Fruit fly (Drosophila melanogaster) whole organism, pupa: ENCODE measurements around the gene Ir67b.

Experiments
- CG10348 ChIP-seq: fragments of 200-800 bp; sonication (Bioruptor generic); IDR thresholded peaks from 2 replicates; pipeline ENCODE4 v1.3.6; 2022; ENCODE audit warnings: missing biosample characterization, missing genetic modification characterization
- CG12605 ChIP-seq: fragments of 200-800 bp; sonication (Bioruptor generic); IDR thresholded peaks from 2 replicates; pipeline ENCODE4 v1.3.6; 2022; ENCODE audit warnings: missing biosample characterization, missing genetic modification characterization
- CG13204 ChIP-seq: fragments of 200-800 bp; sonication (Bioruptor generic); optimal IDR thresholded peaks from 2 replicates; lab custom pipeline; 2018; ENCODE audit warnings: missing biosample characterization, mild to moderate bottlenecking, missing genetic modification characterization, moderate library complexity
- CG14655 ChIP-seq: fragments of 200-800 bp; sonication (Bioruptor generic); optimal IDR thresholded peaks from 3 replicates; lab custom pipeline; 2017; ENCODE audit warnings: mild to moderate bottlenecking, missing biosample characterization, missing genetic modification reagents, missing genetic modification characterization
- CG15710 ChIP-seq: fragments of 200-800 bp; sonication (Bioruptor generic); optimal IDR thresholded peaks from 2 replicates; lab custom pipeline; 2018; ENCODE audit warnings: missing biosample characterization, mild to moderate bottlenecking, missing genetic modification characterization, moderate library complexity
- CG17806 ChIP-seq: fragments of 200-800 bp; sonication (Bioruptor generic); optimal IDR thresholded peaks from 2 replicates; lab custom pipeline; 2018; ENCODE audit warnings: missing biosample characterization, mild to moderate bottlenecking, missing genetic modification characterization, moderate library complexity
- CG32121 ChIP-seq: fragments of 200-800 bp; sonication (Bioruptor generic); IDR thresholded peaks from 2 replicates; pipeline ENCODE4 v1.3.6; 2022; ENCODE audit warnings: missing biosample characterization, missing genetic modification characterization
- CG34367 ChIP-seq: fragments of 200-800 bp; sonication (Bioruptor generic); optimal IDR thresholded peaks from 2 replicates; lab custom pipeline; 2018; ENCODE audit warnings: missing biosample characterization, mild to moderate bottlenecking, missing genetic modification characterization
- CG4496 ChIP-seq: fragments of 200-800 bp; sonication (Bioruptor generic); IDR thresholded peaks from 3 replicates; pipeline ENCODE4 v1.3.6; 2022; ENCODE audit warnings: missing biosample characterization, missing genetic modification characterization
- CG8159 ChIP-seq: fragments of 200-800 bp; sonication (Bioruptor generic); optimal IDR thresholded peaks from 3 replicates; lab custom pipeline; 2018; ENCODE audit warnings: missing biosample characterization, mild to moderate bottlenecking, missing genetic modification characterization, moderate library complexity
- CG8301 ChIP-seq: fragments of 200-800 bp; sonication (Bioruptor generic); optimal IDR thresholded peaks from 2 replicates; lab custom pipeline; 2018; ENCODE audit warnings: missing biosample characterization, mild to moderate bottlenecking, missing genetic modification characterization
- CG9948 ChIP-seq: fragments of 200-800 bp; sonication (Bioruptor generic); optimal IDR thresholded peaks from 2 replicates; lab custom pipeline; 2018; ENCODE audit warnings: missing biosample characterization, mild to moderate bottlenecking, missing genetic modification characterization, moderate library complexity
- D1 ChIP-seq: fragments of 200-800 bp; sonication (Bioruptor generic); optimal IDR thresholded peaks from 2 replicates; lab custom pipeline; 2018; ENCODE audit warnings: missing biosample characterization, mild to moderate bottlenecking, missing genetic modification characterization, moderate library complexity
- EcR ChIP-seq: fragments of 200-800 bp; sonication (Bioruptor generic); optimal IDR thresholded peaks from 3 replicates; lab custom pipeline; 2019; ENCODE audit warnings: missing biosample characterization, missing genetic modification characterization, mild to moderate bottlenecking, moderate library complexity, missing genetic modification reagents
- Ets98B ChIP-seq: fragments of 200-800 bp; sonication (Bioruptor generic); IDR thresholded peaks from 2 replicates; pipeline ENCODE4 v1.3.6; 2022; ENCODE audit warnings: missing biosample characterization, missing genetic modification characterization
- Pif1A ChIP-seq: fragments of 200-800 bp; sonication (Bioruptor generic); optimal IDR thresholded peaks from 3 replicates; lab custom pipeline; 2016; ENCODE audit warnings: missing biosample characterization, missing genetic modification characterization
- Pif1B ChIP-seq: fragments of 200-800 bp; sonication (Bioruptor generic); optimal IDR thresholded peaks from 3 replicates; lab custom pipeline; 2016; ENCODE audit warnings: missing biosample characterization, missing genetic modification characterization
- Snoo ChIP-seq: fragments of 200-800 bp; sonication (Bioruptor generic); optimal IDR thresholded peaks from 3 replicates; lab custom pipeline; 2017; ENCODE audit warnings: missing biosample characterization, mild to moderate bottlenecking, missing genetic modification characterization, inconsistent platforms
- fd96Ca ChIP-seq: fragments of 200-800 bp; sonication (Bioruptor generic); IDR thresholded peaks from 3 replicates; pipeline ENCODE4 v1.3.6; 2022; ENCODE audit warnings: missing biosample characterization, missing genetic modification characterization
- gl ChIP-seq: fragments of 200-800 bp; sonication (Bioruptor generic); optimal IDR thresholded peaks from 2 replicates; lab custom pipeline; 2018; ENCODE audit warnings: missing biosample characterization, mild to moderate bottlenecking, missing genetic modification characterization
- rn ChIP-seq: fragments of 200-800 bp; sonication (Bioruptor generic); IDR thresholded peaks from 2 replicates; pipeline ENCODE4 v1.3.6; 2022; ENCODE audit warnings: missing biosample characterization, missing genetic modification characterization

Ir67b gene

dm6 chr3L:10439873-10440272, 8.1 kb upstream of the Ir67b start:
- TF ChIP-seq Snoo (no peak), D1 (tag; lab: Kevin White, UChicago) (no peak), CG15710 (no peak), CG4496 (GFP tag; lab: Robert Waterston, UW) (peak; percentile 36; the same call in 1 of the 3 replicates)
- TF ChIP-seq, all 21 proteins: peak for 1

- no peak for TF ChIP-seq CG12605 (GFP tag; lab: Robert Waterston, UW)
- no peak for TF ChIP-seq CG8159 (tag; lab: Kevin White, UChicago)
- no peak for TF ChIP-seq D1 (tag; lab: Kevin White, UChicago)
- TF ChIP-seq CG10348, result no peak
- no peak for TF ChIP-seq CG15710
- TF ChIP-seq Pif1A (GFP tag; lab: Kevin White, UChicago), result no peak
- no peak for TF ChIP-seq fd96Ca (GFP tag; lab: Robert Waterston, UW)
- no peak for TF ChIP-seq CG34367 (tag; lab: Kevin White, UChicago)
- peak; percentile 8 for TF ChIP-seq CG14655 (GFP tag; lab: Kevin White, UChicago)
- TF ChIP-seq CG8301 (tag; lab: Kevin White, UChicago), result peak; percentile 20
- no peak for TF ChIP-seq CG4496 (GFP tag; lab: Robert Waterston, UW)
- no peak for TF ChIP-seq Snoo
- TF ChIP-seq gl (tag; lab: Kevin White, UChicago), result no peak
- no peak for TF ChIP-seq EcR
- TF ChIP-seq Ets98B (GFP tag; lab: Robert Waterston, UW), result no peak
These were observed 2.2 kb upstream of the Ir67b start, which contains the start of gene Ir67c for dm6 chr3L:10434005-10434404. Gene Ir67c (minus strand): TSS chr3L:10434105.

dm6 chr3L:10429474-10429873, 2.3 kb downstream of the Ir67b start:
- TF ChIP-seq CG9948 (tag; lab: Kevin White, UChicago) (no peak), fd96Ca (GFP tag; lab: Robert Waterston, UW) (no peak), Ets98B (GFP tag; lab: Robert Waterston, UW) (no peak), CG17806 (tag; lab: Kevin White, UChicago) (no peak), CG4496 (GFP tag; lab: Robert Waterston, UW) (no peak)

- TF ChIP-seq CG13204 (GFP tag; lab: Kevin White, UChicago) (no peak), CG32121 (GFP tag; lab: Robert Waterston, UW) (peak; percentile 88), D1 (tag; lab: Kevin White, UChicago) (no peak), EcR (no peak), gl (tag; lab: Kevin White, UChicago) (no peak), Pif1B (GFP tag; lab: Kevin White, UChicago) (no peak), fd96Ca (GFP tag; lab: Robert Waterston, UW) (no peak), CG34367 (tag; lab: Kevin White, UChicago) (no peak), CG4496 (GFP tag; lab: Robert Waterston, UW) (0 out of 3 replicates have a peak, but pooled peaks have one; percentile 32), CG14655 (GFP tag; lab: Kevin White, UChicago) (peak; percentile 69), CG9948 (tag; lab: Kevin White, UChicago) (peak; percentile 21), CG8159 (tag; lab: Kevin White, UChicago) (peak; percentile 27), CG15710 (no peak), rn (GFP tag; lab: Robert Waterston, UW) (no peak), CG12605 (GFP tag; lab: Robert Waterston, UW) (no peak), Snoo (no peak), Pif1A (GFP tag; lab: Kevin White, UChicago) (no peak), Ets98B (GFP tag; lab: Robert Waterston, UW) (peak; percentile 47; the same call in 1 of the 2 replicates), CG10348 (peak; percentile 59), CG8301 (tag; lab: Kevin White, UChicago) (peak; percentile 69)
- TF ChIP-seq, all 21 proteins: peak for 8
These were observed 3.0 kb downstream of the Ir67b start for dm6 chr3L:10428746-10429145.

DNA sequence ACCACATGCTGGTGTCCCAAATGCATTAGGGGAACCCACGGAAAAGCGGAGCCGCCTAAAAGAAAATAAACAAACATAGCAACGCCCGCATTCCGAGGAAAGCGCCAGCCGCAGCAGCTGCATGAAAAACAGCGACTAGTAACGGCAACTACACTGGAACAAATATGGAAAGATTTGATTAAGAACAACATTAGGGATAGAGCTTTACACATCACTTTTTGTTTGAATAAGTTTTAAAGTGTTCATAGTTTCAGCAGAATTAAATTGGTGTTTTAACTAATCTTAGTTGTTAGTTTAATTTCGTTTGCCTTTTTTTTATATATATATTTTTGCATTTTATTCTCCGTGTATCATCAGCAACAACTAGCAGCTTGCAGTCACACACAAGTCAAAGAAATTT, 3.8 kb downstream of the Ir67b start:
- peak; percentile 66; the same call in 2 of the 3 replicates for TF ChIP-seq fd96Ca (GFP tag; lab: Robert Waterston, UW)
- no peak for TF ChIP-seq gl (tag; lab: Kevin White, UChicago)
- no peak for TF ChIP-seq EcR
- no peak for TF ChIP-seq CG8159 (tag; lab: Kevin White, UChicago)
- TF ChIP-seq Ets98B (GFP tag; lab: Robert Waterston, UW), result peak; percentile 78
- peak; percentile 62 for TF ChIP-seq CG14655 (GFP tag; lab: Kevin White, UChicago)
- peak; percentile 69 for TF ChIP-seq CG8301 (tag; lab: Kevin White, UChicago)
- peak; percentile 78 for TF ChIP-seq CG4496 (GFP tag; lab: Robert Waterston, UW)
- TF ChIP-seq CG9948 (tag; lab: Kevin White, UChicago), result no peak
- TF ChIP-seq CG32121 (GFP tag; lab: Robert Waterston, UW), result peak; percentile 69

DNA sequence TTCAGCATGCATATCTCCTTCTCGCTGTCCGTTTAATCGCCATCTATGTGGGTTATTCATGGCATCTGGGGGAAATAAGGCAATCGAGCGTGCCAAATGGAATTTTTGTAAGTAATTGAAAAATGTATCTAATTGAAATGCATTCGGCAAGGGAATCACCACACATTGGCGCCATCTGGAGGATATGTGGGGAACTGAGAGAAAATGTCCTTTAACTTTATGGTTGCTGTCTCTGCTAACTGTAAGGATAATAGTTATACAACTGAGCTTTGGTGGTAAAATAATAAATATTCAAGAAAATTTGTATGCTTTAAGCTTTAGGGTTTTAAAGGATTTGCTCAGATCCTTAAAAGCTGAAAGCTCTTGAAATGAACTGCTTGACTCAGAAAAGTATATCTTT, 4.5 kb downstream of the Ir67b start:
- no peak for TF ChIP-seq D1 (tag; lab: Kevin White, UChicago)
- TF ChIP-seq CG34367 (tag; lab: Kevin White, UChicago), result no peak
- no peak for TF ChIP-seq CG13204 (GFP tag; lab: Kevin White, UChicago)
- TF ChIP-seq fd96Ca (GFP tag; lab: Robert Waterston, UW), result no peak
- TF ChIP-seq CG32121 (GFP tag; lab: Robert Waterston, UW), result no peak
- no peak for TF ChIP-seq CG12605 (GFP tag; lab: Robert Waterston, UW)
- TF ChIP-seq CG9948 (tag; lab: Kevin White, UChicago), result no peak
- TF ChIP-seq CG17806 (tag; lab: Kevin White, UChicago), result no peak
- no peak for TF ChIP-seq rn (GFP tag; lab: Robert Waterston, UW)
- TF ChIP-seq Snoo, result no peak
- TF ChIP-seq Pif1A (GFP tag; lab: Kevin White, UChicago), result no peak
- TF ChIP-seq Pif1B (GFP tag; lab: Kevin White, UChicago), result no peak
- no peak for TF ChIP-seq CG10348
- TF ChIP-seq CG4496 (GFP tag; lab: Robert Waterston, UW), result no peak
- TF ChIP-seq CG8159 (tag; lab: Kevin White, UChicago), result no peak
- no peak for TF ChIP-seq CG8301 (tag; lab: Kevin White, UChicago)
